Fruit fly (Drosophila melanogaster) whole organism, embryonic: ENCODE data around the gene Taf10.

Experiments used
- Awh ChIP-seq: fragments of 200-800 bp; sonication (Bioruptor generic); IDR thresholded peaks from 2 replicates; pipeline ENCODE4, ENCODE4 v1.3.6; 2022; ENCODE audit warnings: missing biosample characterization, missing genetic modification characterization
- Blimp-1 ChIP-seq: fragments of 200-800 bp; sonication (Bioruptor generic); optimal IDR thresholded peaks from 3 replicates; lab custom pipeline; 2018; ENCODE audit warnings: missing biosample characterization, missing genetic modification characterization, mild to moderate bottlenecking, moderate library complexity, missing genetic modification reagents
- CG11560 ChIP-seq: fragments of 200-800 bp; sonication (Bioruptor generic); IDR thresholded peaks from 3 replicates; pipeline ENCODE4 v1.3.6; 2022; ENCODE audit warnings: missing biosample characterization, missing genetic modification characterization
- CG14441 ChIP-seq: fragments of 200-800 bp; sonication (Bioruptor generic); IDR thresholded peaks from 2 replicates; pipeline ENCODE4 v1.3.6; 2022; ENCODE audit warnings: missing biosample characterization, missing genetic modification characterization
- CG15269 ChIP-seq: fragments of 200-800 bp; sonication (Bioruptor generic); optimal IDR thresholded peaks from 2 replicates; lab custom pipeline; 2018; ENCODE audit warnings: missing biosample characterization, mild to moderate bottlenecking, missing genetic modification characterization, moderate library complexity
- CG15514 ChIP-seq: fragments of 200-800 bp; sonication (Bioruptor generic); optimal IDR thresholded peaks from 3 replicates; lab custom pipeline; 2017; ENCODE audit warnings: missing biosample characterization, missing genetic modification characterization, mild to moderate bottlenecking, moderate library complexity, missing genetic modification reagents
- CG16813 ChIP-seq: fragments of 200-800 bp; sonication (Bioruptor generic); IDR thresholded peaks from 3 replicates; pipeline ENCODE4 v1.3.6; 2022; ENCODE audit warnings: missing biosample characterization, missing genetic modification characterization; ENCODE audit not compliant: partially characterized antibody
- CG17328 ChIP-seq: fragments of 200-800 bp; sonication (Bioruptor generic); IDR thresholded peaks from 2 replicates; pipeline ENCODE4 v1.3.6; 2022; ENCODE audit warnings: missing biosample characterization, missing genetic modification characterization
- CG18476 ChIP-seq: fragments of 200-800 bp; sonication (Bioruptor generic); optimal IDR thresholded peaks from 2 replicates; lab custom pipeline; 2016; ENCODE audit warnings: missing biosample characterization, mild to moderate bottlenecking, missing genetic modification characterization
- CG2116 ChIP-seq: fragments of 200-800 bp; sonication (Bioruptor generic); optimal IDR thresholded peaks from 3 replicates; lab custom pipeline; 2018; ENCODE audit warnings: missing biosample characterization, mild to moderate bottlenecking, missing genetic modification characterization
- CG3065 ChIP-seq: fragments of 200-800 bp; sonication (Bioruptor generic); optimal IDR thresholded peaks from 2 replicates; lab custom pipeline; 2016; ENCODE audit warnings: missing biosample characterization, missing genetic modification characterization
- CG31224 ChIP-seq: fragments of 200-800 bp; sonication (Bioruptor generic); IDR thresholded peaks from 2 replicates; pipeline ENCODE4 v1.3.6; 2022; ENCODE audit warnings: missing biosample characterization, missing genetic modification characterization
- CG4328 ChIP-seq: fragments of 200-800 bp; sonication (Bioruptor generic); optimal IDR thresholded peaks from 3 replicates; lab custom pipeline; 2017; ENCODE audit warnings: missing biosample characterization, missing genetic modification reagents, missing genetic modification characterization
- CG4404 ChIP-seq: fragments of 200-800 bp; sonication (Bioruptor generic); IDR thresholded peaks from 2 replicates; pipeline ENCODE4 v1.3.6; 2022; ENCODE audit warnings: missing biosample characterization, missing genetic modification characterization
- CG4617 ChIP-seq: fragments of 200-800 bp; sonication (Bioruptor generic); optimal IDR thresholded peaks from 3 replicates; lab custom pipeline; 2016; ENCODE audit warnings: missing biosample characterization, missing genetic modification characterization, borderline replicate concordance
- CG4707 ChIP-seq: fragments of 200-800 bp; sonication (Bioruptor generic); optimal IDR thresholded peaks from 2 replicates; lab custom pipeline; 2018; ENCODE audit warnings: missing biosample characterization, mild to moderate bottlenecking, missing genetic modification characterization, moderate library complexity
- CG4854 ChIP-seq: fragments of 200-800 bp; sonication (Bioruptor generic); optimal IDR thresholded peaks from 2 replicates; lab custom pipeline; 2016; ENCODE audit warnings: missing biosample characterization, missing genetic modification characterization, inconsistent platforms
- CG6765 ChIP-seq: fragments of 200-800 bp; sonication (Bioruptor generic); optimal IDR thresholded peaks from 3 replicates; lab custom pipeline; 2017; ENCODE audit warnings: missing biosample characterization, mild to moderate bottlenecking, missing genetic modification characterization
- CG8290 ChIP-seq, 3 experiments: fragments of 200-800 bp; sonication (Bioruptor generic); optimal IDR thresholded peaks; 2 replicates each; lab custom pipeline; 2016 to 2019; ENCODE audit warnings: missing biosample characterization in 3 of 3, missing genetic modification characterization in 3 of 3, mild to moderate bottlenecking in 2 of 3, moderate library complexity in 1 of 3
- CG8388 ChIP-seq: fragments of 200-800 bp; sonication (Bioruptor generic); optimal IDR thresholded peaks from 2 replicates; lab custom pipeline; 2019; ENCODE audit warnings: missing biosample characterization, mild to moderate bottlenecking, missing genetic modification characterization, moderate library complexity
- CG9727 ChIP-seq: fragments of 200-800 bp; sonication (Bioruptor generic); optimal IDR thresholded peaks from 3 replicates; lab custom pipeline; 2017; ENCODE audit warnings: missing biosample characterization, mild to moderate bottlenecking, missing genetic modification characterization
- CG9797 ChIP-seq: fragments of 200-800 bp; sonication (Bioruptor generic); optimal IDR thresholded peaks from 3 replicates; lab custom pipeline; 2018; ENCODE audit warnings: missing biosample characterization, mild to moderate bottlenecking, missing genetic modification characterization
- Ets65A ChIP-seq: fragments of 200-800 bp; sonication (Bioruptor generic); peaks from one replicate; lab custom pipeline; 2016; ENCODE audit warnings: missing biosample characterization, missing genetic modification characterization
- Fer1 ChIP-seq: fragments of 200-800 bp; sonication (Bioruptor generic); optimal IDR thresholded peaks from 2 replicates; lab custom pipeline; 2017; ENCODE audit warnings: missing biosample characterization, mild to moderate bottlenecking, missing genetic modification characterization
- HmgZ ChIP-seq: fragments of 200-800 bp; sonication (Bioruptor generic); optimal IDR thresholded peaks from 2 replicates; lab custom pipeline; 2018; ENCODE audit warnings: missing biosample characterization, mild to moderate bottlenecking, missing genetic modification characterization
- Hsf ChIP-seq: fragments of 200-800 bp; sonication (Bioruptor generic); optimal IDR thresholded peaks from 3 replicates; lab custom pipeline; 2016; ENCODE audit warnings: missing biosample characterization, missing genetic modification characterization
- MTF-1 ChIP-seq: fragments of 200-800 bp; sonication (Bioruptor generic); optimal IDR thresholded peaks from 2 replicates; lab custom pipeline; 2018; ENCODE audit warnings: missing biosample characterization, mild to moderate bottlenecking, missing genetic modification characterization, borderline replicate concordance
- Max ChIP-seq: fragments of 200-800 bp; sonication (Bioruptor generic); optimal IDR thresholded peaks from 2 replicates; lab custom pipeline; 2016; ENCODE audit warnings: missing biosample characterization, mild to moderate bottlenecking, missing genetic modification characterization
- NC2β ChIP-seq: fragments of 200-800 bp; sonication (Bioruptor generic); optimal IDR thresholded peaks from 2 replicates; lab custom pipeline; 2016; ENCODE audit warnings: missing biosample characterization, missing genetic modification characterization
- Oli ChIP-seq: fragments of 200-800 bp; sonication (Bioruptor generic); optimal IDR thresholded peaks from 2 replicates; lab custom pipeline; 2018; ENCODE audit warnings: missing biosample characterization, mild to moderate bottlenecking, missing genetic modification characterization, moderate library complexity
- Sox100B ChIP-seq: fragments of 200-800 bp; sonication (Bioruptor generic); optimal IDR thresholded peaks from 3 replicates; lab custom pipeline; 2018; ENCODE audit warnings: missing biosample characterization, mild to moderate bottlenecking, missing genetic modification characterization
- Sry-β ChIP-seq: fragments of 200-800 bp; sonication (Bioruptor generic); optimal IDR thresholded peaks from 2 replicates; lab custom pipeline; 2018; ENCODE audit warnings: missing biosample characterization, mild to moderate bottlenecking, missing genetic modification characterization, moderate library complexity
- Sry-δ ChIP-seq: fragments of 200-800 bp; sonication (Bioruptor generic); optimal IDR thresholded peaks from 2 replicates; lab custom pipeline; 2016; ENCODE audit warnings: missing biosample characterization, missing genetic modification characterization
- Tbp ChIP-seq: fragments of >200 bp; optimal IDR thresholded peaks from 2 replicates; lab custom pipeline; 2018; ENCODE audit warnings: missing biosample characterization, missing genetic modification characterization
- ase ChIP-seq: fragments of 200-800 bp; sonication (Bioruptor generic); IDR thresholded peaks from 3 replicates; pipeline ENCODE4 v1.3.6; 2022; ENCODE audit warnings: missing biosample characterization, missing genetic modification characterization
- bbx ChIP-seq: fragments of 200-800 bp; sonication (Bioruptor generic); IDR thresholded peaks from 2 replicates; pipeline ENCODE4 v1.3.6; 2022; ENCODE audit warnings: missing biosample characterization, missing genetic modification characterization; ENCODE audit not compliant: partially characterized antibody
- bigmax ChIP-seq: fragments of 200-800 bp; sonication (Bioruptor generic); optimal IDR thresholded peaks from 2 replicates; lab custom pipeline; 2018; ENCODE audit warnings: missing biosample characterization, mild to moderate bottlenecking, missing genetic modification characterization
- cas ChIP-seq: fragments of 200-800 bp; sonication (Bioruptor generic); IDR thresholded peaks from 2 replicates; pipeline ENCODE4 v1.3.6; 2022; ENCODE audit warnings: missing biosample characterization, missing genetic modification characterization
- disco-r ChIP-seq: fragments of 200-800 bp; sonication (Bioruptor generic); optimal IDR thresholded peaks from 2 replicates; lab custom pipeline; 2016; ENCODE audit warnings: missing biosample characterization, missing genetic modification characterization
- dmrt99B ChIP-seq: fragments of 200-800 bp; sonication (Bioruptor generic); optimal IDR thresholded peaks from 2 replicates; lab custom pipeline; 2018; ENCODE audit warnings: missing biosample characterization, mild to moderate bottlenecking, missing genetic modification characterization, moderate library complexity
- gro ChIP-seq: fragments of 200-800 bp; sonication (Bioruptor generic); optimal IDR thresholded peaks from 2 replicates; lab custom pipeline; 2016; ENCODE audit warnings: missing biosample characterization, missing genetic modification characterization
- jigr1 ChIP-seq: fragments of 200-800 bp; sonication (Bioruptor generic); IDR thresholded peaks from 3 replicates; pipeline ENCODE4 v1.3.6; 2022; ENCODE audit warnings: missing biosample characterization, missing genetic modification characterization
- kay ChIP-seq: fragments of 200-800 bp; sonication (Bioruptor generic); optimal IDR thresholded peaks from 2 replicates; lab custom pipeline; 2016; ENCODE audit warnings: missing biosample characterization, missing genetic modification characterization
- mld ChIP-seq: fragments of 200-800 bp; sonication (Bioruptor generic); IDR thresholded peaks from 3 replicates; pipeline ENCODE4 v1.3.6; 2022; ENCODE audit warnings: missing biosample characterization, missing genetic modification characterization; ENCODE audit not compliant: partially characterized antibody
- nerfin-2 ChIP-seq: fragments of 200-800 bp; sonication (Bioruptor generic); IDR thresholded peaks from 2 replicates; pipeline ENCODE4 v1.3.6; 2022; ENCODE audit warnings: missing biosample characterization, missing genetic modification characterization; ENCODE audit not compliant: partially characterized antibody
- odd ChIP-seq: fragments of 200-800 bp; sonication (Bioruptor generic); optimal IDR thresholded peaks from 2 replicates; lab custom pipeline; 2017; ENCODE audit warnings: missing biosample characterization, mild to moderate bottlenecking, missing genetic modification characterization
- otp ChIP-seq: fragments of 200-800 bp; sonication (Bioruptor generic); IDR thresholded peaks from 3 replicates; pipeline ENCODE4, ENCODE4 v1.3.6; 2022; ENCODE audit warnings: missing biosample characterization, missing genetic modification characterization
- pho ChIP-seq: fragments of 200-800 bp; sonication (Bioruptor generic); optimal IDR thresholded peaks from 2 replicates; lab custom pipeline; 2016; ENCODE audit warnings: missing biosample characterization, missing genetic modification characterization
- pnt ChIP-seq: fragments of 200-800 bp; sonication (Bioruptor generic); optimal IDR thresholded peaks from 3 replicates; lab custom pipeline; 2016; ENCODE audit warnings: missing biosample characterization, missing genetic modification characterization
- schlank ChIP-seq: fragments of 200-800 bp; sonication (Bioruptor generic); optimal IDR thresholded peaks from 2 replicates; lab custom pipeline; 2018; ENCODE audit warnings: missing biosample characterization, mild to moderate bottlenecking, missing genetic modification characterization

Gene Taf10

dm6 chr2L:2759654-2760053 lies 8.0 kb upstream of the Taf10 start, which contains the start of the genes HemK2, Snapin and Tnpo-SR:
Gene HemK2, minus strand, starts transcription at chr2L:2759677.
Gene Snapin, minus strand, starts transcription at chr2L:2759677.
Gene Tnpo-SR, plus strand, starts transcription at chr2L:2759924.
- TF ChIP-seq pho (GFP tag; lab: Kevin White, UChicago): peak; percentile 86
- peak; percentile 91 for TF ChIP-seq CG15269 (tag; lab: Kevin White, UChicago)
- peak; percentile 89 for TF ChIP-seq CG3065 (GFP tag; lab: Kevin White, UChicago)
- peak; percentile 88 for TF ChIP-seq dmrt99B (tag; lab: Kevin White, UChicago)
- TF ChIP-seq Sry-β (GFP tag; lab: Kevin White, UChicago): peak; percentile 68
- peak; percentile 64 for TF ChIP-seq kay (GFP tag; lab: Kevin White, UChicago)
- TF ChIP-seq nerfin-2 (GFP tag; lab: Robert Waterston, UW): peak; percentile 79; the same call in 1 of the 2 replicates
- peak; percentile 78 for TF ChIP-seq cas
- TF ChIP-seq CG17328 (GFP tag; lab: Robert Waterston, UW): peak; percentile 91
- TF ChIP-seq Fer1: peak; percentile 92
- TF ChIP-seq CG18476: peak; percentile 89
- peak; percentile 92 for TF ChIP-seq ase (GFP tag; lab: Robert Waterston, UW)
- peak; percentile 71 for TF ChIP-seq schlank (tag; lab: Kevin White, UChicago)
- peak; percentile 96 for TF ChIP-seq Sry-δ (GFP tag; lab: Kevin White, UChicago)
- peak; percentile 89 for TF ChIP-seq CG4617 (GFP tag; lab: Kevin White, UChicago)
- TF ChIP-seq CG11560 (tag; lab: Robert Waterston, UW): peak; percentile 88
- TF ChIP-seq mld (GFP tag; lab: Robert Waterston, UW): peak; percentile 87
- peak; percentile 86 for TF ChIP-seq CG8290 (GFP tag; optimal IDR thresholded peaks at IDR 0.05; lab: Kevin White, UChicago)
- peak; percentile 83 to 92 for TF ChIP-seq CG8290 (tag; optimal IDR thresholded peaks at IDR 0.05; lab: Kevin White, UChicago)
- TF ChIP-seq bigmax (GFP tag; lab: Kevin White, UChicago): no peak
- peak; percentile 82 for TF ChIP-seq CG6765 (GFP tag; lab: Kevin White, UChicago)
- peak; percentile 89 for TF ChIP-seq CG4854 (GFP tag; lab: Kevin White, UChicago)
- peak; percentile 82 for TF ChIP-seq CG4328 (GFP tag; lab: Kevin White, UChicago)
- peak; percentile 92 for TF ChIP-seq CG9727 (GFP tag; lab: Kevin White, UChicago)
- TF ChIP-seq NC2β: peak; percentile 75
- peak; percentile 93 for TF ChIP-seq HmgZ (tag; lab: Kevin White, UChicago)
- peak; percentile 91 for TF ChIP-seq Max (GFP tag; lab: Kevin White, UChicago)
- peak; percentile 93 for TF ChIP-seq CG14441 (GFP tag; lab: Robert Waterston, UW)
- peak; percentile 80 for TF ChIP-seq Oli (tag; lab: Kevin White, UChicago)
- peak; percentile 89 for TF ChIP-seq Awh (GFP tag; lab: Robert Waterston, UW)
- peak; percentile 78 for TF ChIP-seq odd
- peak; percentile 88 for TF ChIP-seq CG15514 (GFP tag; lab: Kevin White, UChicago)
- peak; percentile 85 for TF ChIP-seq CG8388
- peak; percentile 97 for TF ChIP-seq Ets65A (GFP tag; lab: Kevin White, UChicago)
- TF ChIP-seq MTF-1 (GFP tag; lab: Kevin White, UChicago): peak; percentile 64
- TF ChIP-seq CG9797 (GFP tag; lab: Kevin White, UChicago): peak; percentile 62
- TF ChIP-seq CG4707 (GFP tag; lab: Kevin White, UChicago): peak; percentile 23
- peak; percentile 84 for TF ChIP-seq CG31224
- TF ChIP-seq Hsf (GFP tag; lab: Kevin White, UChicago): peak; percentile 93
- TF ChIP-seq bbx (GFP tag; lab: Robert Waterston, UW): peak; percentile 88
- peak; percentile 86 for TF ChIP-seq otp (GFP tag; lab: Robert Waterston, UW)
- TF ChIP-seq Tbp (GFP tag; lab: Kevin White, UChicago): no peak
- peak; percentile 79 for TF ChIP-seq Sox100B (GFP tag; lab: Kevin White, UChicago)
- TF ChIP-seq gro (GFP tag; lab: Kevin White, UChicago): peak; percentile 91
- peak; percentile 97 for TF ChIP-seq CG16813 (GFP tag; lab: Robert Waterston, UW)
- TF ChIP-seq jigr1 (GFP tag; lab: Robert Waterston, UW): no peak; the same call in 2 of the 3 replicates
- TF ChIP-seq pnt: peak; percentile 74
- peak; percentile 40 for TF ChIP-seq disco-r (GFP tag; lab: Kevin White, UChicago)
- peak; percentile 94 for TF ChIP-seq CG4404
- TF ChIP-seq CG2116 (GFP tag; lab: Kevin White, UChicago): peak; percentile 92
- TF ChIP-seq Blimp-1 (GFP tag; lab: Kevin White, UChicago): peak; percentile 87
